Worm (Caenorhabditis elegans) whole organism, mixed stage, embryonic: ENCODE measurements around the gene T26H5.10.

ENCODE experiments used
- blmp-1 ChIP-seq: fragments of 150-350 bp; optimal IDR thresholded peaks from 2 replicates; lab custom pipeline; 2014; ENCODE audit warnings: missing biosample characterization, missing genetic modification characterization
- ceh-39 ChIP-seq: fragments of 150-350 bp; optimal IDR thresholded peaks from 2 replicates; lab custom pipeline; 2014; ENCODE audit warnings: missing biosample characterization, missing genetic modification characterization
- ces-1 ChIP-seq: fragments of 150-350 bp; optimal IDR thresholded peaks from 2 replicates; lab custom pipeline; 2014; ENCODE audit warnings: missing biosample characterization, missing genetic modification reagents, missing genetic modification characterization
- elt-3 ChIP-seq: fragments of 150-350 bp; optimal IDR thresholded peaks from 2 replicates; lab custom pipeline; 2014; ENCODE audit warnings: missing biosample characterization, missing genetic modification characterization
- lsy-2 ChIP-seq: fragments of 150-350 bp; optimal IDR thresholded peaks from 2 replicates; lab custom pipeline; 2014; ENCODE audit warnings: missing biosample characterization, missing genetic modification characterization
- mep-1 ChIP-seq: fragments of 150-350 bp; optimal IDR thresholded peaks from 2 replicates; lab custom pipeline; 2017; ENCODE audit warnings: missing biosample characterization, missing genetic modification reagents, missing genetic modification characterization, inconsistent platforms
- mls-2 ChIP-seq: sonication (generic microtip); optimal IDR thresholded peaks from 2 replicates; lab custom pipeline; 2016; ENCODE audit warnings: mild to moderate bottlenecking, missing genetic modification characterization, moderate library complexity, missing compliant biosample characterization
- nhr-2 ChIP-seq: fragments of 150-350 bp; optimal IDR thresholded peaks from 2 replicates; lab custom pipeline; 2014; ENCODE audit warnings: missing biosample characterization, missing genetic modification characterization
- nhr-28 ChIP-seq: fragments of 150-350 bp; optimal IDR thresholded peaks from 2 replicates; lab custom pipeline; 2014; ENCODE audit warnings: missing biosample characterization, missing genetic modification characterization
- pha-4 ChIP-seq: fragments of 150-350 bp; optimal IDR thresholded peaks from 2 replicates; lab custom pipeline; 2018; ENCODE audit warnings: missing biosample characterization, missing genetic modification reagents, missing genetic modification characterization
- snpc-4 ChIP-seq: fragments of 150-350 bp; optimal IDR thresholded peaks from 2 replicates; lab custom pipeline; 2014; ENCODE audit warnings: missing biosample characterization, missing genetic modification characterization
- sptf-1 ChIP-seq: sonication (generic microtip); optimal IDR thresholded peaks from 2 replicates; lab custom pipeline; 2017; ENCODE audit warnings: mild to moderate bottlenecking, missing genetic modification characterization, moderate library complexity, missing compliant biosample characterization
- ztf-11 ChIP-seq: fragments of 150-350 bp; optimal IDR thresholded peaks from 2 replicates; lab custom pipeline; 2014; ENCODE audit warnings: missing biosample characterization, missing genetic modification characterization

DNA sequence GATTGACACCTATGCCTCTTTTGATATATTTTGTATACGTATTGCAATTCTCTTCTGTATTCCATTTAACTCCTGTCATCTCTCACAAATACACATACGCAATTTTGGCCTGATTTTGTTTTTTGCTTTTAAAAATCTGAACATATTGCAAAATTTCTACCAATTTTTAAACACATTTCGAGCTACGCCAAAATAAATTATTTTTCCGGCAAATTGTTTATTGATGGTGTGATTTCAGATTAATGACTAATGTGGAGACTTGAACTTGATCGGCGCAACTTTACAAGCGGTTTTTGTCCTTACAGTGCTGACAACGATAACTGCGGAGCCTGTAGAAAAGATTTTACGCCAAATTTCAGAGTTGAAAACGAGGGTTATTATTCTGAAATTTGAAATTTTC, 46.5 kb downstream of the T26H5.10 start:
- TF ChIP-seq nhr-28 (tag; lab: Kevin White, UChicago), result no peak
- TF ChIP-seq lsy-2 (tag; lab: Kevin White, UChicago), result no peak
- TF ChIP-seq elt-3, result no peak
- TF ChIP-seq sptf-1 (tag; lab: Kevin White, UChicago), result no peak
- no peak for TF ChIP-seq ztf-11 (tag; lab: Kevin White, UChicago)
- no peak for TF ChIP-seq nhr-2 (tag; lab: Kevin White, UChicago)
- no peak for TF ChIP-seq mep-1 (tag; lab: Kevin White, UChicago)
- TF ChIP-seq snpc-4, result no peak
- no peak for TF ChIP-seq pha-4 (tag; lab: Kevin White, UChicago)
- TF ChIP-seq ces-1, result no peak
- TF ChIP-seq mls-2, result no peak
- no peak for TF ChIP-seq blmp-1 (tag; lab: Kevin White, UChicago)
- no peak for TF ChIP-seq ceh-39 (tag; lab: Kevin White, UChicago)
